Worm (Caenorhabditis elegans): ENCODE data around the gene fnip-2.

DNA sequence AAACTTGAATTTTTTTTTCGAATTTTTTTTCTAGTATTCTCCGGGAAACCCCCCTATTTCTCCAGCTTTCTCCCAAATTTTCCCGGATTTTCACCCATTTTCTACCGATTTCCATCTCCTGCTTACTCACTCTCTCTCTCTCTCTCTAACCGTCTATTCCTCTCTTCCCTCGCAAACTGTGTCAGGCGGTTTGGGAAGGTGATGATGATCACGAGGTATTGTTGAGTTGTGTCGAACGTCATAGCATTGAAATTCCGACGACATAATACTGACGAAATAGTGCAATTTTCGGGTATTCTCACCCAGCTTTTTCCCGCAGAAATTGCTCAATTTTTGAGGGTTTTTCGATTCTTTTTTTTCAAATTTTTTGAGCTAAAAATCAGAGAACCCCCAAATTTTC lies 2.5 kb upstream of the fnip-2 start:
- TF ChIP-seq T26A5.8 (tag; optimal IDR thresholded peaks at IDR 0.05) = no peak
- TF ChIP-seq K11D2.4 (GFP tag; IDR thresholded peaks at IDR 0.05) = peak; percentile 76; the same call in 1 of the 2 replicates
- no peak for TF ChIP-seq attf-3 (GFP tag; conservative IDR thresholded peaks at IDR 0.05)
- no peak for TF ChIP-seq nfya-2 (GFP tag; IDR thresholded peaks at IDR 0.05)
- no peak for TF ChIP-seq F49E8.2 (tag; optimal IDR thresholded peaks at IDR 0.05; ENCODE audit: insufficient read depth)
- TF ChIP-seq attf-5 (GFP tag; optimal IDR thresholded peaks at IDR 0.05) = peak; percentile 44
- TF ChIP-seq ceh-79 (tag; optimal IDR thresholded peaks at IDR 0.05) = no peak
